Fruit fly (Drosophila melanogaster) Kc167 (cell line): ENCODE data around the gene CG7296.

Experiments
- Myc ChIP-seq: fragments of >200 bp; optimal IDR thresholded peaks from 2 replicates; lab custom pipeline; 2017; ENCODE audit warnings: missing external identifiers
- Sin3A ChIP-seq: fragments of >200 bp; optimal IDR thresholded peaks from 2 replicates; lab custom pipeline; 2018; ENCODE audit warnings: missing external identifiers
- h ChIP-seq: fragments of >200 bp; optimal IDR thresholded peaks from 3 replicates; lab custom pipeline; 2018; ENCODE audit warnings: missing external identifiers
- insv ChIP-seq: fragments of >200 bp; optimal IDR thresholded peaks from 3 replicates; lab custom pipeline; 2018; ENCODE audit warnings: missing external identifiers
- psq ChIP-seq: fragments of >200 bp; optimal IDR thresholded peaks from 2 replicates; lab custom pipeline; 2017; ENCODE audit warnings: missing external identifiers
- ttk ChIP-seq: sonication (Bioruptor generic); optimal IDR thresholded peaks from 2 replicates; lab custom pipeline; 2017; ENCODE audit warnings: missing external identifiers

The CG7296 gene

DNA sequence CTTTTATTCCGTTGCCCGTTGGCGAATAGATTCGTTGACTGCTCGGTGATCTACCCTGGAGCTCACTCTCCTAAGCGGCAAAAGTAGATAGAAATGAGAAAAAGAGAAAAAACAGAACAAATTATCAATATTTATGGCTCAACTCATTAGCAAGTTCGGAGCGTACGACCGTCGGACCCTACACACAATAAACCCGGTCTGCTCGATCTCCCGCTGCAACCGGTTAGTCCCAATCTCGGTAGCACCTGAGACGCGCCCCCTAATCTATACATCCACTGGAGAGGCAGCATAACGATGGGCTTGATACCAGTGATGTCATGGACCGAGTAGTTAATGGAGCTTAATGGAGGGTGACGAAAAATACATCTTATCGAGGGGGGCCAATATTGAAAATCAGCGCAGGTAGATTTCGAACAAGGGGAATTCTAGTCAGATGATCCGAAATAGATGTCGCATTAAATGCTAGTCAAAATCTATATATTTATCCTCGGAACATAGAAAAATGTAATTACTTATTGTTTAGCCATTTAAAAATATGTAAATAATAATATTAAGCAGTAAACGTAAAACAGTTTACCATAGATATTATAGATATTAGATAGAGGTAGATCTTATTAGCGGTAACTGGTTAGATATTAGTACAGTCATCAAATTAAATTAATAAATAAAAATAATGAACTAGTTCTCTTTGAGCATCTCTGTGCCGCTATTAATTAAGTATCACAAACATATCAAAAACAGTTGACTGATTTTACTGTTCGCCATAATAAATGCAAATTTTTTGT is at the start of gene CG7296:
Gene CG7296, minus strand, starts transcription at position 58 of the 785 bp plus-strand sequence.
- no peak for TF ChIP-seq psq (lab: Kevin White, UChicago)
- TF ChIP-seq Sin3A (lab: Kevin White, UChicago), result no peak
- TF ChIP-seq ttk (lab: Kevin White, UChicago), result no peak
- no peak for TF ChIP-seq Myc (lab: Kevin White, UChicago)
- TF ChIP-seq h (lab: Kevin White, UChicago), result no peak
- TF ChIP-seq insv (lab: Kevin White, UChicago), result no peak

DNA sequence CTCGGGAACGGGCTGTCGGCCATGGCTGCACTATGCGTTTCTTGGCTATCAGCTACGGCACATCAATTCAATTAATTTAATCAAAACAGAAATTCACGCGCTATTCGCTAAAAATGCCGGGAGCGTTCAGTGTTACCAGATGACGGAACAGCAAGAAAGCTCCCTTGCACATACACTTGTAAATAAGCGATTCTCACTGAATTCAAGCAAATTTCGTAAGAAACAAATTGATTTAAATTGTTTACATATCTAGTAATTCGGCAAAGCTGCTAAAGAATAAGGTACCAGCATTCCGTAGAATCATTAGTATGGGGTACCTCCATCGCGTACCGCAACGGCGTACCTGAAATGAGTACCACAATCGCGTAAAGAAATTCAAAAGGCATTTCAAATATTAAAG is 49.1 kb upstream of the CG7296 start, which contains the start of gene Nup107:
Gene Nup107, minus strand, starts transcription at position 149 of the 400 bp plus-strand sequence.
- TF ChIP-seq Myc (lab: Kevin White, UChicago), result no peak
- TF ChIP-seq insv (lab: Kevin White, UChicago), result no peak
- TF ChIP-seq psq (lab: Kevin White, UChicago), result no peak
- TF ChIP-seq h (lab: Kevin White, UChicago), result no peak
- no peak for TF ChIP-seq ttk (lab: Kevin White, UChicago)
- TF ChIP-seq Sin3A (lab: Kevin White, UChicago), result no peak

DNA sequence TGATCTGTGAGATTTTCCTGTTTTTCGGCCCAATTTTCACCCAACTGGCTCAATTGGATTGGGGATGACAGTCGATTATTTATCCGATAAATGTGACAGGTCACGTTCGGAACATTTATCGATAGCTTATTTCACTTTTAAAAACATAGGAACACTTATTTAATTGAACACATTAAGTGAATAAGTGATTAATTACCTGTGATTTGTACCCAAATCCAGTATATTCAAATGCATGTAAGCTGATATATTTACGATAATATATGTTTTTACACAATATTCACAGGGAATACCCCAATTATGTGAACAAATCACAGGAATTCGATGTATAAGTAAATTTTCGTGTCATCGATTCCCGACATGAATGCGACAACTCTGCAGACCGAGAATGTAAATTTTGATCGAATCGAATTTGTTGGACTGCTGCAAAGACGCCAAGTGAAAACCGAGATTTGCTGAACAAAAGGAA is 45.5 kb upstream of the CG7296 start, which contains the start of the genes EMC3 and Dpy-30L1:
Gene EMC3, minus strand, starts transcription at position 81 of the 466 bp plus-strand sequence.
Gene Dpy-30L1, plus strand, starts transcription at position 311 of the 466 bp plus-strand sequence.
- TF ChIP-seq psq (lab: Kevin White, UChicago) (no peak), insv (lab: Kevin White, UChicago) (no peak), Myc (lab: Kevin White, UChicago) (no peak), Sin3A (lab: Kevin White, UChicago) (no peak)

DNA sequence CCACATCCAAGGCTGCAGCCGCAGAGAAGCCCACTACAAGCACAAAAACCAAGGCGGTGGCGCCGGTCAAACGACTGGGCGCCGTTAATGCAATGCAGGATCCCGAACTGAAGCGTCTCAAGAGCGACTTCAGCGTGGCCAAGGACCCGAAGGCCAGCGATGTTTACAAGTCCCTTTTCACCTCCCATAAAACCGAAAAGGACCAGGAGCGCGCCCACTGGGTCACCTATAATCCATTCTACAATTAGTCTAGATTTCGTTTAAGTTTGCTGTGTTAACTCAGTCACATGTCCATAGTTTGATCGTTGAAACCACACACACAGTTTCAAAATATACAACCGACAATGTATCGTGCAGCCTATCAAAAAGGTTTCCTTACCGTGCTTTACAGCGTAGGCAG is 43.1 kb upstream of the CG7296 start, which contains the start of gene CG17118:
Gene CG17118, plus strand, starts transcription at position 301 of the 400 bp plus-strand sequence.
- no peak for TF ChIP-seq psq (lab: Kevin White, UChicago)
- no peak for TF ChIP-seq ttk (lab: Kevin White, UChicago)
- TF ChIP-seq Myc (lab: Kevin White, UChicago), result no peak
- no peak for TF ChIP-seq insv (lab: Kevin White, UChicago)

DNA sequence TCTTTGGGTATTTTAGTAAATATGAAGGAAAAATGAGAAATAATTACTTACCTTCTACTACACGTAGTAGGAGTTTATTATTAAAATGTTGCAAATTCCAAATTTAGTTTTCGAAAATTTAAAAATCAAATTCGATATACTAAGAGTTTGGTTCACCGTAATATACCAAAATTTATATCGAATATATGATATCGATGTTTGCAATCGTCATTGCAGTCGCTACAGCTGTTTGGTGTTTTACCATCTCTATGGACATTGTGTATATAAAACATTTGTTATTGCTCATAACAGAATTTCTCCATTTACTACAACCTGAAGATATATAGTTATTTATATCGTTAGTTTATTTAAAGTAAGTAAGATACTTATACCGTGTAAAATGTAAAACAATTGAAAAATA is 41.9 kb upstream of the CG7296 start, which contains the start of gene CG6443:
Gene CG6443, plus strand, starts transcription at position 228 of the 400 bp plus-strand sequence.
- no peak for TF ChIP-seq ttk (lab: Kevin White, UChicago)
- no peak for TF ChIP-seq psq (lab: Kevin White, UChicago)
- no peak for TF ChIP-seq Sin3A (lab: Kevin White, UChicago)
- no peak for TF ChIP-seq h (lab: Kevin White, UChicago)
- no peak for TF ChIP-seq Myc (lab: Kevin White, UChicago)

DNA sequence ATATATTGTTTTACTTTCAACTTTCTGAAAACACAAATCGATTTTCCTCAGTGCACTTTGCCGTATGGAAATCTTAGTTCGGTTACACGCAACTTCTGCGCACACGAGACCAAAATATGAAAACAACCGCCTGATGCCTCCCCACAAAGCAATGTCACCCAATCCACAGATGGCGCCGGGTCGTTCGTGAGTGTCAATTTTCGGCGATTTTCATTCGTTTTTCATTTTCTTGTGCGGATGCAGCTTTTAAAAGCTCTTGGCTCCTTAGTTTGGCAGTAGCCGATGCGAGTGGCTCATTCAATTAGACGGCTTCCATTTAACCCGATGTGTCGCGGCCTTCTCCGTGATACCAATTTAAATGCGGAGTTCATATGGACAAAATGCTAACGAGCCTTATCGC is 37.0 kb upstream of the CG7296 start, which contains the start of gene CG6431:
Gene CG6431, plus strand, starts transcription at position 301 of the 400 bp plus-strand sequence.
- TF ChIP-seq psq (lab: Kevin White, UChicago), result no peak
- no peak for TF ChIP-seq ttk (lab: Kevin White, UChicago)
- TF ChIP-seq insv (lab: Kevin White, UChicago), result no peak
- TF ChIP-seq h (lab: Kevin White, UChicago), result no peak
- no peak for TF ChIP-seq Myc (lab: Kevin White, UChicago)
- TF ChIP-seq Sin3A (lab: Kevin White, UChicago), result no peak

DNA sequence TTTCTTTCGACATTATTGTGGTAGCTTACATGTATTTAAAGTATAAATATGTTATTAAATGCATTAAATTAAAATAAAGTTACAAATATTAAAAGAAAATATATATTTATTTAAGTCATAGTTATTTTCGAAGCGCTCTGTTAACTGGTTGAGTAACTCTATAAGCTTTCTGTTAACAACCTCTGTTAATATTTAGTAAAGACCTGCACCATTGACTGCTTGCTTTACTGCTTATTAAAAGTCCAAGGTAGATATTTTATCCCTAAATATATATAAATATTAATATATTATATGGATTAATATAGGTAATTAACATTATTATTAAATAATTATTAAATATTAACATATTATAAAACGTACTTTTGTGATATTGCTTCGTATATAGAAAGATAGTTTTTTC is 34.7 kb upstream of the CG7296 start:
- TF ChIP-seq Myc (lab: Kevin White, UChicago), result no peak
- TF ChIP-seq insv (lab: Kevin White, UChicago), result no peak
- no peak for TF ChIP-seq h (lab: Kevin White, UChicago)
- TF ChIP-seq Sin3A (lab: Kevin White, UChicago), result no peak
- no peak for TF ChIP-seq psq (lab: Kevin White, UChicago)
- no peak for TF ChIP-seq ttk (lab: Kevin White, UChicago)

DNA sequence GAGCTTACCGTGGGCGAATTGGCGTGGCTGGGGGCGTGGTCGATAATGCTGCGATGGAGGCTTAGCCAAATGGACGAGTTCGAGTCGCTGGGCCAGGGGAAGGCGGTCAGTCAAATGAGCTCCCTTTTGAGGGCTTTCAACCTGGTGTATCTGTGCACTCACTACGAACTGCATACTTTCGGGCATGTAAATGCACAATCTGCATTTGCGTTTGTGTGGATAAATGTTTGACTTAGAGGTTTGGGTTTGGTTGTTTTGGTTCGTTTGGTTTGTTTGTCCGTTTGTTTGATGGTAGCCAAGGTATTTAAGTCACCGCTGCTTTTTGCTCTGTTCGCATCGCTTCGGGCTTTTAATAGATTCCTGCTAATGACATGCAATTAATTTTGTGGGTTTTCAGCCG is 24.4 kb upstream of the CG7296 start:
- no peak for TF ChIP-seq Sin3A (lab: Kevin White, UChicago)
- TF ChIP-seq Myc (lab: Kevin White, UChicago), result no peak
- TF ChIP-seq h (lab: Kevin White, UChicago), result no peak

DNA sequence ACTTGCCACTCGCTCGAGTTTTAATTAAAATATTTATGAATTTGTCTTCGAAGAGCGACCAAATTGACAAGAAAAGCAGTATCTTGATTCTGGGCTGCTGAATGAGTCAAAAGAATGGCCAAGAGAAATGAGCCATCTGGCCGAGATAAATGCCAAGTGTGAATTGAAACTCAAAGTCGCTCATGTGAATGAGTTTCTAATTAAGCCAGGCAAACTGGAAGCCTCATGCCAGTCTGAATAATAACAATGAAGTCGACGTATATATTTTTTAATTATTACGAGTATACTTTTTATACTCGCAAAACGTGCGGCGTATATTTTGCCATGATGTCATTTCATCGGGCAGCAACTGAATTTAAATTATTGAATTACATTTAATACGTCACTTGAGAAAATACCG is 22.5 kb upstream of the CG7296 start, which contains the start of gene Lip2:
Gene Lip2, minus strand, starts transcription at position 101 of the 400 bp plus-strand sequence.
- TF ChIP-seq psq (lab: Kevin White, UChicago) (no peak), h (lab: Kevin White, UChicago) (no peak), insv (lab: Kevin White, UChicago) (no peak), Sin3A (lab: Kevin White, UChicago) (no peak), Myc (lab: Kevin White, UChicago) (no peak), ttk (lab: Kevin White, UChicago) (no peak)

DNA sequence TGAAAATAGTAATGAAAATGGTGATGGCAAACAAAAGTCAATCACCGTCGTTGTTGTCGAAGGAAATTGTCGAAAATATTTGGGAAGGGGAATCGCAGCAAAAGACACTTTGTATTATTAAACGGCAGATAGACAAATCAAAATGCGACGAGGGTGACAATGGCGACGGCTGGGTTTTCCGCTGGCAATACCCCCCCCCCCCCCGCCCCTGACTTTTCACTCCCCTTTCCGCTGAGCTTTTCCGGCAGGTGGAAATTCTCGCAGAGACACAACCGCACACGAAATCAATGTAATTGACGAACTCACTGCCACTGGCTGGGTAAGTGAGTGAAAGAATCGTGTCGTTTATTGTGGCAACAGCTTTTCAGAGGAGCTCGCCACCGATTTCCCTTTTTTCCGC is 21.2 kb upstream of the CG7296 start:
- TF ChIP-seq ttk (lab: Kevin White, UChicago) (no peak), Myc (lab: Kevin White, UChicago) (no peak), Sin3A (lab: Kevin White, UChicago) (no peak), h (lab: Kevin White, UChicago) (no peak), psq (lab: Kevin White, UChicago) (no peak), insv (lab: Kevin White, UChicago) (no peak)

DNA sequence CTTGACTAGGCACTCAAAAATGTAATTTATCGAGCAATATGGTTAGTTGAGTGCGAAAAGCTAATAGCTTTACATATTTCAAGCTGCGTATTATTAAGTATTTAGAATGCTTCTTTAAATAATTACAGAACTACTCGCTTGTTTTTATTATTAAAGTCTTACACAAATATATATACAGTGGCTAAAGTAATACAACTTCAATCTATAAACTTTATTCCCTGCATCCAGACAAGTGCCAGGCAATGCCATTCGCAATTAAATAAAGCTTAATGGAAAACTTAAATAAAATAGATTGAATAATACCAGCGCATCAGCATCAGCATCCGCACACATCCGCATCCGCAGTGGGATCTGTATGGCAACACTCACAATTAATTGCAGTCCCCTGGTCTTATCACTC is 19.4 kb upstream of the CG7296 start:
- TF ChIP-seq insv (lab: Kevin White, UChicago), result no peak
- no peak for TF ChIP-seq Myc (lab: Kevin White, UChicago)
- TF ChIP-seq h (lab: Kevin White, UChicago), result no peak
- no peak for TF ChIP-seq psq (lab: Kevin White, UChicago)
- TF ChIP-seq Sin3A (lab: Kevin White, UChicago), result no peak
- TF ChIP-seq ttk (lab: Kevin White, UChicago), result no peak
